Worm (Caenorhabditis elegans): Measurements from ENCODE around the gene twk-43.

Gene twk-43

ce11 chrV:13366488-13366887, 20.4 kb downstream of the twk-43 start:
- TF ChIP-seq chd-7 (tag; optimal IDR thresholded peaks at IDR 0.05) (no peak), B0019.2 (GFP tag; conservative IDR thresholded peaks at IDR 0.05) (no peak), F57C9.4 (tag; optimal IDR thresholded peaks at IDR 0.05) (no peak), tlf-1 (GFP tag; optimal IDR thresholded peaks at IDR 0.05) (no peak)

DNA sequence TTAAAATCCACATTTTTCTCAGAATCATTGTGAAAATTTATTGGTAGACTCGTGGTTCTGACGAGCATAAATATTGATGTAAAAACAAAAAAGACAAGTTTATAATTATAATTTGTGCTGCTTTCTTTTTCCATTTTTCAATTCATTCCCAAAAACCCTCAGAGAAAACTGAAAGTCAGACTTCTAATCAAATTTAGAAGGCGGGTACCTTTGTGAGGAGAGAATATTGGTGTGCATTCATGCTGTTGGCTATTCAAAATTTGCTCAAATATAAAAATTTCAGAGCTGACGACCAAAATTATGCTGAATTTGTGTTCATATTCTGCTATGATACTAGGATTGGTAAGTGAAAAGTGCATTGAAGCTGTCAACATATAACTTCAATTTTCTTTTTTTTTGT, 20.9 kb downstream of the twk-43 start, which contains the start of gene srx-125:
Gene srx-125, plus strand, starts transcription at position 301 of the 400 bp plus-strand sequence.
- no peak for TF ChIP-seq hmg-1.2 (GFP tag; IDR thresholded peaks at IDR 0.05)
- TF ChIP-seq lsy-27 (tag; optimal IDR thresholded peaks at IDR 0.05; ENCODE audit: borderline replicate concordance, insufficient read depth): no peak
- no peak for TF ChIP-seq tlf-1 (GFP tag; optimal IDR thresholded peaks at IDR 0.05)
- no peak for TF ChIP-seq Y95B8A.8 (GFP tag; IDR thresholded peaks at IDR 0.05)
- no peak for TF ChIP-seq ama-1 (optimal IDR thresholded peaks at IDR 0.05)
- TF ChIP-seq ama-1 (GFP tag; optimal IDR thresholded peaks at IDR 0.05): no peak
- no peak for TF ChIP-seq rec-8 (tag; optimal IDR thresholded peaks at IDR 0.05)
- no peak for TF ChIP-seq mcd-1 (GFP tag; IDR thresholded peaks at IDR 0.05)
- TF ChIP-seq bed-1 (GFP tag; IDR thresholded peaks at IDR 0.05): no peak
- TF ChIP-seq F37B4.10 (GFP tag; IDR thresholded peaks at IDR 0.05): no peak
- TF ChIP-seq madf-6 (GFP tag; IDR thresholded peaks at IDR 0.05): no peak
- no peak for TF ChIP-seq madf-3 (GFP tag; IDR thresholded peaks at IDR 0.05)
- no peak for TF ChIP-seq let-607 (tag; optimal IDR thresholded peaks at IDR 0.05)
- TF ChIP-seq pbrm-1 (GFP tag; IDR thresholded peaks at IDR 0.05): no peak
- no peak for TF ChIP-seq attf-3 (GFP tag; conservative IDR thresholded peaks at IDR 0.05)
- no peak for TF ChIP-seq dpl-1 (GFP tag; optimal IDR thresholded peaks at IDR 0.05)

- TF ChIP-seq nhr-179 (tag; optimal IDR thresholded peaks at IDR 0.05): no peak
- peak; percentile 19 for TF ChIP-seq tlf-1 (GFP tag; optimal IDR thresholded peaks at IDR 0.05)
- TF ChIP-seq B0019.2 (GFP tag; conservative IDR thresholded peaks at IDR 0.05): no peak
- TF ChIP-seq sea-2 (GFP tag; IDR thresholded peaks at IDR 0.05): no peak
- 0 out of 2 replicates have a peak, but pooled peaks have one; percentile 25 for TF ChIP-seq C06A6.2 (GFP tag; conservative IDR thresholded peaks at IDR 0.05)
- TF ChIP-seq ztf-3 (GFP tag; optimal IDR thresholded peaks at IDR 0.05): no peak
- TF ChIP-seq aptf-2 (GFP tag; conservative IDR thresholded peaks at IDR 0.05): no peak
- peak; percentile 87 for TF ChIP-seq nhr-80 (tag; optimal IDR thresholded peaks at IDR 0.05)
- TF ChIP-seq cebp-2 (GFP tag; IDR thresholded peaks at IDR 0.05): 0 out of 2 replicates have a peak, but pooled peaks have one; percentile 36
- TF ChIP-seq ZK185.1 (tag; optimal IDR thresholded peaks at IDR 0.05; ENCODE audit: poor library complexity, severe bottlenecking): peak; percentile 29
These were observed 23.6 kb downstream of the twk-43 start for ce11 chrV:13369663-13370062.

ce11 chrV:13370265-13370664, 24.2 kb downstream of the twk-43 start:
- TF ChIP-seq Y56A3A.18 (GFP tag; IDR thresholded peaks at IDR 0.05) (0 out of 2 replicates have a peak, but pooled peaks have one; percentile 52), ceh-58 (GFP tag; IDR thresholded peaks at IDR 0.05) (no peak)

- TF ChIP-seq lin-26 (GFP tag; IDR thresholded peaks at IDR 0.05) (peak; percentile 21; the same call in 1 of the 2 replicates), ama-1 (optimal IDR thresholded peaks at IDR 0.05) (no peak), ama-1 (GFP tag; optimal IDR thresholded peaks at IDR 0.05) (no peak), lin-40 (tag; optimal IDR thresholded peaks at IDR 0.05) (peak; percentile 49), F49E8.2 (tag; optimal IDR thresholded peaks at IDR 0.05; ENCODE audit: insufficient read depth) (no peak), cebp-1 (GFP tag; IDR thresholded peaks at IDR 0.05) (no peak), cebp-1 (tag; optimal IDR thresholded peaks at IDR 0.05) (peak; percentile 81), ztf-26 (tag; optimal IDR thresholded peaks at IDR 0.05) (peak; percentile 48), ceh-27 (GFP tag; optimal IDR thresholded peaks at IDR 0.05) (peak; percentile 64), tlf-1 (GFP tag; optimal IDR thresholded peaks at IDR 0.05) (no peak), lsl-1 (GFP tag; optimal IDR thresholded peaks at IDR 0.05) (no peak)
These were observed 25.3 kb downstream of the twk-43 start for ce11 chrV:13371336-13371735.

Measured in whole organism, young adult.